Fruit fly (Drosophila melanogaster) whole organism, prepupa: ENCODE data around the gene path.
A peak's percentile ranks its signal among the peaks of the same experiment; 100 is the strongest.

Experiments used
- Blimp-1 ChIP-seq: fragments of 200-800 bp; sonication (Bioruptor generic); optimal IDR thresholded peaks from 3 replicates; lab custom pipeline; 2017; ENCODE audit warnings: missing biosample characterization, missing genetic modification characterization, mild to moderate bottlenecking, moderate library complexity, missing genetic modification reagents
- CG10669 ChIP-seq: fragments of 200-800 bp; sonication (Bioruptor generic); optimal IDR thresholded peaks from 3 replicates; lab custom pipeline; 2018; ENCODE audit warnings: missing biosample characterization, mild to moderate bottlenecking, missing genetic modification characterization, moderate library complexity
- CG11294 ChIP-seq: fragments of 200-800 bp; sonication (Bioruptor generic); IDR thresholded peaks from 2 replicates; pipeline ENCODE4 v1.3.6; 2022; ENCODE audit warnings: missing biosample characterization, missing genetic modification characterization
- CG11762 ChIP-seq: fragments of 200-800 bp; sonication (Bioruptor generic); optimal IDR thresholded peaks from 3 replicates; lab custom pipeline; 2016; ENCODE audit warnings: missing biosample characterization, missing genetic modification characterization; ENCODE audit not compliant: insufficient read depth
- CG11902 ChIP-seq: fragments of 200-800 bp; sonication (Bioruptor generic); optimal IDR thresholded peaks from 3 replicates; lab custom pipeline; 2016; ENCODE audit warnings: missing biosample characterization, missing genetic modification characterization
- CG15336 ChIP-seq: fragments of 200-800 bp; sonication (Bioruptor generic); IDR thresholded peaks from 2 replicates; pipeline ENCODE4 v1.3.6; 2022; ENCODE audit warnings: missing biosample characterization, missing genetic modification characterization
- CG16779 ChIP-seq: fragments of 200-800 bp; sonication (Bioruptor generic); optimal IDR thresholded peaks from 3 replicates; lab custom pipeline; 2017; ENCODE audit warnings: missing biosample characterization, mild to moderate bottlenecking, missing genetic modification characterization
- CG3032 ChIP-seq: fragments of 200-800 bp; optimal IDR thresholded peaks from 2 replicates; lab custom pipeline; 2019; ENCODE audit warnings: missing biosample characterization, mild to moderate bottlenecking, missing genetic modification characterization, moderate library complexity
- CG31627 ChIP-seq: fragments of 200-800 bp; sonication (Bioruptor generic); optimal IDR thresholded peaks from 3 replicates; lab custom pipeline; 2016; ENCODE audit warnings: missing biosample characterization, missing genetic modification characterization
- CG32006 ChIP-seq: fragments of 200-800 bp; sonication (Bioruptor generic); optimal IDR thresholded peaks from 3 replicates; lab custom pipeline; 2017; ENCODE audit warnings: missing biosample characterization, mild to moderate bottlenecking, missing genetic modification characterization
- CG34406 ChIP-seq: fragments of 200-800 bp; sonication (Bioruptor generic); optimal IDR thresholded peaks from 3 replicates; lab custom pipeline; 2016; ENCODE audit warnings: missing biosample characterization, missing genetic modification characterization
- CG3919 ChIP-seq: fragments of 200-800 bp; sonication (Bioruptor generic); optimal IDR thresholded peaks from 3 replicates; lab custom pipeline; 2016; ENCODE audit warnings: missing biosample characterization, missing genetic modification characterization
- CG6163 ChIP-seq: fragments of 200-800 bp; sonication (Bioruptor generic); IDR thresholded peaks from 3 replicates; pipeline ENCODE4 v1.3.6; 2022; ENCODE audit warnings: missing biosample characterization, missing genetic modification characterization
- CG6276 ChIP-seq: fragments of 200-800 bp; sonication (Bioruptor generic); optimal IDR thresholded peaks from 2 replicates; lab custom pipeline; 2017; ENCODE audit warnings: missing biosample characterization, mild to moderate bottlenecking, missing genetic modification characterization
- CG6792 ChIP-seq: fragments of 200-800 bp; sonication (Bioruptor generic); optimal IDR thresholded peaks from 3 replicates; lab custom pipeline; 2016; ENCODE audit warnings: missing biosample characterization, missing genetic modification characterization
- CG6808 ChIP-seq: fragments of 200-800 bp; sonication (Bioruptor generic); optimal IDR thresholded peaks from 3 replicates; lab custom pipeline; 2017; ENCODE audit warnings: missing biosample characterization, missing genetic modification characterization, mild to moderate bottlenecking, moderate library complexity, missing genetic modification reagents
- CG6854 ChIP-seq: fragments of 200-800 bp; sonication (Bioruptor generic); optimal IDR thresholded peaks from 2 replicates; lab custom pipeline; 2017; ENCODE audit warnings: missing biosample characterization, mild to moderate bottlenecking, missing genetic modification characterization
- CG8119 ChIP-seq: fragments of 200-800 bp; sonication (Bioruptor generic); IDR thresholded peaks from 3 replicates; pipeline ENCODE4 v1.3.6; 2022; ENCODE audit warnings: missing biosample characterization, missing genetic modification characterization
- CG8319 ChIP-seq: fragments of 200-800 bp; sonication (Bioruptor generic); optimal IDR thresholded peaks from 3 replicates; lab custom pipeline; 2016; ENCODE audit warnings: missing biosample characterization, missing genetic modification characterization
- CG8632 ChIP-seq: fragments of 200-800 bp; sonication (Bioruptor generic); optimal IDR thresholded peaks from 3 replicates; lab custom pipeline; 2016; ENCODE audit warnings: missing biosample characterization, missing genetic modification characterization
- CG9139 ChIP-seq: fragments of 200-800 bp; sonication (Bioruptor generic); optimal IDR thresholded peaks from 3 replicates; lab custom pipeline; 2017; ENCODE audit warnings: missing biosample characterization, mild to moderate bottlenecking, missing genetic modification characterization
- Eip75B ChIP-seq: fragments of 200-800 bp; sonication (Bioruptor generic); optimal IDR thresholded peaks from 3 replicates; lab custom pipeline; 2016; ENCODE audit warnings: missing biosample characterization, missing genetic modification characterization
- Eip78C ChIP-seq: fragments of 200-800 bp; sonication (Bioruptor generic); peaks from one replicate; lab custom pipeline; 2016; ENCODE audit warnings: missing biosample characterization, missing genetic modification characterization
- Eip93F ChIP-seq: fragments of 200-800 bp; sonication (Bioruptor generic); optimal IDR thresholded peaks from 2 replicates; lab custom pipeline; 2016; ENCODE audit warnings: missing biosample characterization, mild to moderate bottlenecking, missing genetic modification characterization
- Ets21C ChIP-seq: fragments of 200-800 bp; sonication (Bioruptor generic); optimal IDR thresholded peaks from 3 replicates; lab custom pipeline; 2016; ENCODE audit warnings: missing biosample characterization, missing genetic modification characterization
- Ets96B ChIP-seq: fragments of 200-800 bp; optimal IDR thresholded peaks from 2 replicates; lab custom pipeline; 2019; ENCODE audit warnings: missing biosample characterization, mild to moderate bottlenecking, missing genetic modification characterization, moderate library complexity
- Hr39 ChIP-seq: fragments of 200-800 bp; sonication (Bioruptor generic); optimal IDR thresholded peaks from 2 replicates; lab custom pipeline; 2016; ENCODE audit warnings: missing biosample characterization, missing genetic modification characterization
- Hr4 ChIP-seq: fragments of 200-800 bp; sonication (Bioruptor generic); optimal IDR thresholded peaks from 3 replicates; lab custom pipeline; 2016; ENCODE audit warnings: missing biosample characterization, missing genetic modification characterization
- Lpt ChIP-seq: fragments of 200-800 bp; sonication (Bioruptor generic); optimal IDR thresholded peaks from 3 replicates; lab custom pipeline; 2016; ENCODE audit warnings: missing biosample characterization, missing genetic modification characterization
- Met ChIP-seq: fragments of 200-800 bp; sonication (Bioruptor generic); optimal IDR thresholded peaks from 3 replicates; lab custom pipeline; 2016; ENCODE audit warnings: missing biosample characterization, missing genetic modification characterization
- OdsH ChIP-seq: fragments of 200-800 bp; sonication (Bioruptor generic); optimal IDR thresholded peaks from 3 replicates; lab custom pipeline; 2016; ENCODE audit warnings: missing biosample characterization, missing genetic modification characterization
- Smox ChIP-seq: fragments of 200-800 bp; sonication (Bioruptor generic); optimal IDR thresholded peaks from 3 replicates; lab custom pipeline; 2016; ENCODE audit warnings: missing biosample characterization, missing genetic modification characterization
- Sox102F ChIP-seq: fragments of 200-800 bp; sonication (Bioruptor generic); optimal IDR thresholded peaks from 2 replicates; lab custom pipeline; 2016; ENCODE audit warnings: missing biosample characterization, mild to moderate bottlenecking, missing genetic modification characterization
- Sox14 ChIP-seq: fragments of 200-800 bp; sonication (Bioruptor generic); optimal IDR thresholded peaks from 3 replicates; lab custom pipeline; 2016; ENCODE audit warnings: missing biosample characterization, missing genetic modification characterization
- Sox15 ChIP-seq: fragments of 200-800 bp; sonication (Bioruptor generic); optimal IDR thresholded peaks from 3 replicates; lab custom pipeline; 2016; ENCODE audit warnings: missing biosample characterization, missing genetic modification characterization
- achi ChIP-seq: fragments of 200-800 bp; sonication (Bioruptor generic); optimal IDR thresholded peaks from 3 replicates; lab custom pipeline; 2016; ENCODE audit warnings: missing biosample characterization, missing genetic modification characterization
- acj6 ChIP-seq: fragments of 200-800 bp; sonication (Bioruptor generic); optimal IDR thresholded peaks from 3 replicates; lab custom pipeline; 2016; ENCODE audit warnings: missing biosample characterization, missing genetic modification characterization
- cyc ChIP-seq: fragments of 200-800 bp; sonication (Bioruptor generic); optimal IDR thresholded peaks from 3 replicates; lab custom pipeline; 2016; ENCODE audit warnings: missing biosample characterization, missing genetic modification characterization
- dac ChIP-seq: fragments of 200-800 bp; sonication (Bioruptor generic); optimal IDR thresholded peaks from 2 replicates; lab custom pipeline; 2017; ENCODE audit warnings: missing biosample characterization, mild to moderate bottlenecking, missing genetic modification characterization
- dsx ChIP-seq: fragments of 200-800 bp; optimal IDR thresholded peaks from 3 replicates; lab custom pipeline; 2019; ENCODE audit warnings: missing biosample characterization, mild to moderate bottlenecking, missing genetic modification characterization, moderate library complexity; ENCODE audit not compliant: poor library complexity, severe bottlenecking
- eg ChIP-seq: fragments of 200-800 bp; sonication (Bioruptor generic); IDR thresholded peaks from 3 replicates; pipeline ENCODE4 v1.3.6; 2022; ENCODE audit warnings: missing biosample characterization, missing genetic modification characterization
- esn ChIP-seq: fragments of 200-800 bp; sonication (Bioruptor generic); optimal IDR thresholded peaks from 2 replicates; lab custom pipeline; 2016; ENCODE audit warnings: missing biosample characterization, mild to moderate bottlenecking, missing genetic modification characterization, moderate library complexity
- fd85E ChIP-seq: fragments of 200-800 bp; sonication (Bioruptor generic); optimal IDR thresholded peaks from 3 replicates; lab custom pipeline; 2016; ENCODE audit warnings: missing biosample characterization, missing genetic modification characterization
- fkh ChIP-seq: fragments of 200-800 bp; sonication (Bioruptor generic); optimal IDR thresholded peaks from 3 replicates; lab custom pipeline; 2017; ENCODE audit warnings: missing biosample characterization, mild to moderate bottlenecking, missing genetic modification characterization, moderate library complexity
- lz ChIP-seq: fragments of 200-800 bp; sonication (Bioruptor generic); optimal IDR thresholded peaks from 3 replicates; lab custom pipeline; 2016; ENCODE audit warnings: missing biosample characterization, missing genetic modification characterization
- net ChIP-seq: fragments of 200-800 bp; sonication (Bioruptor generic); optimal IDR thresholded peaks from 3 replicates; lab custom pipeline; 2016; ENCODE audit warnings: missing biosample characterization, missing genetic modification characterization
- pdm3 ChIP-seq: fragments of 200-800 bp; sonication (Bioruptor generic); optimal IDR thresholded peaks from 3 replicates; lab custom pipeline; 2016; ENCODE audit warnings: missing biosample characterization, missing genetic modification characterization
- spab ChIP-seq: fragments of 200-800 bp; sonication (Bioruptor generic); optimal IDR thresholded peaks from 2 replicates; lab custom pipeline; 2017; ENCODE audit warnings: missing biosample characterization, mild to moderate bottlenecking, missing genetic modification characterization, missing genetic modification reagents
- ss ChIP-seq, 2 experiments: fragments of 200-800 bp; sonication (Bioruptor generic); optimal IDR thresholded peaks; 2 replicates in 1 of 2; 3 replicates in 1 of 2; lab custom pipeline; 2017 to 2018; ENCODE audit warnings: mild to moderate bottlenecking in 2 of 2, missing biosample characterization in 2 of 2, missing genetic modification characterization in 2 of 2, moderate library complexity in 1 of 2
- svp ChIP-seq: fragments of 200-800 bp; sonication (Bioruptor generic); peaks from one replicate; lab custom pipeline; 2016; ENCODE audit warnings: missing biosample characterization, missing genetic modification characterization
- vri ChIP-seq: fragments of 200-800 bp; sonication (Bioruptor generic); optimal IDR thresholded peaks from 3 replicates; lab custom pipeline; 2016; ENCODE audit warnings: missing biosample characterization, mild to moderate bottlenecking, missing genetic modification characterization

path gene

DNA sequence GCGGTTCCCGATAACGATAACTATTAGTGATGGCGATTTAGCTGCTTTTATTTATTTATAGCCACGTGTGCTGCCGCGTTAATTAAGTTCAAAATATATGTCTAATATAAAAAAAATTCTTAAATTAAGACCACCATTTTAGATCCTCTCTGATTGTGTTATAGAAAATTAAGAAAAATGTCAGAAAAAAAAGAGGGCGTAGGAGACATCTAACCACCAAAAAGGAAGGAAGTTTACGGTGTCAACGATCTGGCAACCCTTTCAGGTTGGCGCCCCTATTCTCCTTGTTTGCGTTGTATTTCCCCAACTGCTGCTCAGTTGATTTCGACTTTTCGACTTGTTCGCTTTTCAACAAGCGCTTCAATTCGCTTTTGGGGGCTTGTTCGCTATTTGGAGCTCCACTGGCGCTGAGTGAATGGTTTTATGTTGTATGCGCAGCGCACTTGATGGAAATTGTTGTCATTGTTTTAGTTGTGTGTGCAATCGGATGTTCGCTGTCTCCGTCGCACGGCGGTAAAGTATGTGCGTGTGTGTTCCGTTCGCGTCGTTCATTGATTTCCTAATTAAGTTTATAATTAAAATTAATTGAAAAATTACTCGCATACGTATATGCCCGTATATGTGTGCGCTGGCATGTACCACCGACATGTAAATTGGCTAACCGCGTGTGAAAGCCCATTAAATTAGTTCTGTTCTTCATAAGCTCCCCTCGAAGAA is 44.2 kb downstream of the path start, which contains the start of the genes CG3434 and CG44838:
CG3434 (minus strand) TSS at position 25 of the 717 bp plus-strand sequence.
CG44838 (plus strand) TSS at position 276 of the 717 bp plus-strand sequence.
- peak; percentile 41 for TF ChIP-seq CG6808
- TF ChIP-seq CG11762 (GFP tag; lab: Kevin White, UChicago) = peak; percentile 20
- peak; percentile 65 for TF ChIP-seq CG8632 (GFP tag; lab: Kevin White, UChicago)
- TF ChIP-seq CG34406 (GFP tag; lab: Kevin White, UChicago) = peak; percentile 62
- TF ChIP-seq Sox102F (GFP tag; lab: Kevin White, UChicago) = peak; percentile 62
- TF ChIP-seq Sox14 (GFP tag; lab: Kevin White, UChicago) = peak; percentile 86
- peak; percentile 52; the same call in 1 of the 2 replicates for TF ChIP-seq CG11294 (GFP tag; lab: Robert Waterston, UW)
- TF ChIP-seq CG16779 (tag; lab: Kevin White, UChicago) = peak; percentile 12
- TF ChIP-seq spab (GFP tag; lab: Kevin White, UChicago) = peak; percentile 9
- TF ChIP-seq cyc (GFP tag; lab: Kevin White, UChicago) = peak; percentile 69
- peak; percentile 80 for TF ChIP-seq pdm3
- peak; percentile 78 for TF ChIP-seq Smox (GFP tag; lab: Kevin White, UChicago)
- peak; percentile 77 for TF ChIP-seq CG31627 (GFP tag; lab: Kevin White, UChicago)
- peak; percentile 79 for TF ChIP-seq CG6276 (GFP tag; lab: Kevin White, UChicago)
- peak; percentile 5 for TF ChIP-seq fd85E (GFP tag; lab: Kevin White, UChicago)
- TF ChIP-seq CG8119 (GFP tag; lab: Robert Waterston, UW) = peak; percentile 72
- TF ChIP-seq Ets96B (tag; lab: Kevin White, UChicago) = peak; percentile 68
- peak; percentile 81 for TF ChIP-seq Met (GFP tag; lab: Kevin White, UChicago)
- TF ChIP-seq CG8319 (GFP tag; lab: Kevin White, UChicago) = peak; percentile 33
- peak; percentile 75 for TF ChIP-seq eg (GFP tag; lab: Robert Waterston, UW)
- TF ChIP-seq CG3032 = peak; percentile 75
- peak; percentile 55 for TF ChIP-seq dac
- peak; percentile 53 for TF ChIP-seq CG6854 (GFP tag; lab: Kevin White, UChicago)
- TF ChIP-seq CG10669 = peak; percentile 28
- TF ChIP-seq esn (GFP tag; lab: Kevin White, UChicago) = peak; percentile 82
- TF ChIP-seq Blimp-1 (GFP tag; lab: Kevin White, UChicago) = no peak
- peak; percentile 47 for TF ChIP-seq dsx (GFP tag; lab: Kevin White, UChicago)
- TF ChIP-seq Eip93F (GFP tag; lab: Kevin White, UChicago) = peak; percentile 69
- peak; percentile 46 for TF ChIP-seq Ets21C (GFP tag; lab: Kevin White, UChicago)
- TF ChIP-seq CG9139 (GFP tag; lab: Kevin White, UChicago) = peak; percentile 2
- TF ChIP-seq CG6163 (GFP tag; lab: Robert Waterston, UW) = peak; percentile 77
- peak; percentile 90 for TF ChIP-seq svp (GFP tag; lab: Kevin White, UChicago)
- TF ChIP-seq Eip78C = peak; percentile 92
- TF ChIP-seq CG15336 (GFP tag; lab: Robert Waterston, UW) = peak; percentile 63
- peak; percentile 49 for TF ChIP-seq CG6792 (GFP tag; lab: Kevin White, UChicago)
- peak; percentile 71 for TF ChIP-seq achi
- TF ChIP-seq CG11902 (GFP tag; lab: Kevin White, UChicago) = peak; percentile 21
- peak; percentile 68 for TF ChIP-seq OdsH (GFP tag; lab: Kevin White, UChicago)
- peak; percentile 61 for TF ChIP-seq Lpt
- TF ChIP-seq ss (GFP tag; optimal IDR thresholded peaks at IDR 0.05; lab: Kevin White, UChicago) = peak; percentile 38 to 67
- peak; percentile 77 for TF ChIP-seq acj6
- TF ChIP-seq CG32006 = peak; percentile 70
- peak; percentile 65 for TF ChIP-seq Sox15 (GFP tag; lab: Kevin White, UChicago)
- peak; percentile 72 for TF ChIP-seq Hr39 (GFP tag; lab: Kevin White, UChicago)
- TF ChIP-seq CG3919 (GFP tag; lab: Kevin White, UChicago) = peak; percentile 76
- peak; percentile 54 for TF ChIP-seq vri (GFP tag; lab: Kevin White, UChicago)
- TF ChIP-seq Eip75B (GFP tag; lab: Kevin White, UChicago) = peak; percentile 70
- peak; percentile 68 for TF ChIP-seq net (GFP tag; lab: Kevin White, UChicago)
- peak; percentile 74 for TF ChIP-seq lz (GFP tag; lab: Kevin White, UChicago)
- TF ChIP-seq fkh (GFP tag; lab: Kevin White, UChicago) = peak; percentile 93
- TF ChIP-seq Hr4 (GFP tag; lab: Kevin White, UChicago) = peak; percentile 82
